Worm (Caenorhabditis elegans) whole organism, midembryonic: ENCODE results near the gene K09C4.4.

Experiments used
- T22C8.4 ChIP-seq: fragments of 200-800 bp; sonication (Bioruptor generic); IDR thresholded peaks from 2 replicates; pipeline ENCODE4 v1.3.6; 2022; ENCODE audit warnings: missing genetic modification characterization, missing compliant biosample characterization
- cog-1 ChIP-seq: sonication (generic microtip); optimal IDR thresholded peaks from 2 replicates; lab custom pipeline; 2016; ENCODE audit warnings: missing genetic modification characterization, missing compliant biosample characterization
- flt-1 ChIP-seq: fragments of 200-800 bp; sonication (Bioruptor generic); IDR thresholded peaks from 2 replicates; pipeline ENCODE4 v1.3.6; 2022; ENCODE audit warnings: missing genetic modification characterization, missing compliant biosample characterization
- klf-2 ChIP-seq: fragments of 200-800 bp; sonication (Bioruptor generic); conservative IDR thresholded peaks from 2 replicates; pipeline ENCODE4 v1.3.6; 2022; ENCODE audit warnings: missing genetic modification reagents, missing genetic modification characterization, missing compliant biosample characterization
- med-1 ChIP-seq: sonication (generic microtip); optimal IDR thresholded peaks from 2 replicates; lab custom pipeline; 2017; ENCODE audit warnings: missing genetic modification characterization, mild to moderate bottlenecking, missing compliant biosample characterization, antibody characterized with exemption, missing genetic modification reagents; ENCODE audit not compliant: insufficient read depth
- ref-1 ChIP-seq: fragments of 200-800 bp; sonication (Bioruptor generic); conservative IDR thresholded peaks from 2 replicates; pipeline ENCODE4 v1.3.6; 2022; ENCODE audit warnings: missing genetic modification reagents, missing genetic modification characterization, missing compliant biosample characterization
- tab-1 ChIP-seq: fragments of 200-800 bp; sonication (Bioruptor generic); IDR thresholded peaks from 2 replicates; pipeline ENCODE4 v1.3.6; 2022; ENCODE audit warnings: missing genetic modification characterization, missing compliant biosample characterization
- ztf-23 ChIP-seq: fragments of 200-800 bp; sonication (Bioruptor generic); IDR thresholded peaks from 2 replicates; pipeline ENCODE4 v1.3.6; 2022; ENCODE audit warnings: missing genetic modification reagents, missing genetic modification characterization, missing compliant biosample characterization
- ztf-29 ChIP-seq: fragments of 200-800 bp; sonication (Bioruptor generic); IDR thresholded peaks from 2 replicates; pipeline ENCODE4 v1.3.6; 2022; ENCODE audit warnings: missing genetic modification reagents, missing genetic modification characterization, missing compliant biosample characterization

K09C4.4 gene

ce11 chrX:3285448-3285847 lies 3.8 kb upstream of the K09C4.4 start:
- no peak for TF ChIP-seq klf-2 (GFP tag; lab: Robert Waterston, UW)
- TF ChIP-seq ztf-23, result no peak
- TF ChIP-seq ref-1 (GFP tag; lab: Robert Waterston, UW), result no peak
- no peak for TF ChIP-seq flt-1 (GFP tag; lab: Robert Waterston, UW)

ce11 chrX:3290147-3290546 lies 864 bp downstream of the K09C4.4 start:
- no peak for TF ChIP-seq ztf-29 (GFP tag; lab: Robert Waterston, UW)
- no peak for TF ChIP-seq T22C8.4 (GFP tag; lab: Robert Waterston, UW)
- TF ChIP-seq tab-1 (GFP tag; lab: Robert Waterston, UW), result no peak
- TF ChIP-seq med-1, result no peak
- TF ChIP-seq ztf-23, result no peak
- TF ChIP-seq flt-1 (GFP tag; lab: Robert Waterston, UW), result no peak
- TF ChIP-seq cog-1 (tag; lab: Kevin White, UChicago), result no peak
- TF ChIP-seq ref-1 (GFP tag; lab: Robert Waterston, UW), result no peak
- no peak for TF ChIP-seq klf-2 (GFP tag; lab: Robert Waterston, UW)

DNA sequence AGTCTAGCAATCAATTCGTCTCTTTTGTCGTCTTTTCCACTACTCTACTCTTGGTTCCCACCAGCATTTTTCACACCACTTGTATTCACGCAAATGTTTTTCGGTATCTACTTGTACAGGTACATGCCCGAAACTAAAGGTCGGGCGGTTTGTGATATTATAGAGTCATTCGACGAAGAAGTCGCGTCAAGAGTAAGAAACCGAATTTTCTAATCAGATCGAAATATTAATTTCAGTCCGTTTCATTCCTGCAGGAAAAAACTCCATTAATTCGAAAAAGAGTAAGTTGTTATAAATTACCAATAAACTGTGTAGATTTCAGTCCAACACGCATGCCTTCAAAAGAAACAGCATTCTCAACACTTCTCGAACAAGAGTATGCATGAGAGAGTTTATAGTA lies 2.7 kb downstream of the K09C4.4 start:
- TF ChIP-seq tab-1 (GFP tag; lab: Robert Waterston, UW), result no peak
- no peak for TF ChIP-seq med-1
- no peak for TF ChIP-seq ref-1 (GFP tag; lab: Robert Waterston, UW)
- TF ChIP-seq ztf-29 (GFP tag; lab: Robert Waterston, UW), result no peak
- no peak for TF ChIP-seq klf-2 (GFP tag; lab: Robert Waterston, UW)
- TF ChIP-seq ztf-23, result no peak
- no peak for TF ChIP-seq cog-1 (tag; lab: Kevin White, UChicago)

ce11 chrX:3296182-3296581 lies 6.9 kb downstream of the K09C4.4 start, which contains the start of gene K09C4.2:
K09C4.2 (plus strand) TSS chrX:3296482.
- no peak for TF ChIP-seq klf-2 (GFP tag; lab: Robert Waterston, UW)
- no peak for TF ChIP-seq T22C8.4 (GFP tag; lab: Robert Waterston, UW)
- TF ChIP-seq flt-1 (GFP tag; lab: Robert Waterston, UW), result no peak
- TF ChIP-seq cog-1 (tag; lab: Kevin White, UChicago), result no peak
- no peak for TF ChIP-seq ref-1 (GFP tag; lab: Robert Waterston, UW)
- TF ChIP-seq ztf-29 (GFP tag; lab: Robert Waterston, UW), result no peak
- no peak for TF ChIP-seq tab-1 (GFP tag; lab: Robert Waterston, UW)
- no peak for TF ChIP-seq med-1

DNA sequence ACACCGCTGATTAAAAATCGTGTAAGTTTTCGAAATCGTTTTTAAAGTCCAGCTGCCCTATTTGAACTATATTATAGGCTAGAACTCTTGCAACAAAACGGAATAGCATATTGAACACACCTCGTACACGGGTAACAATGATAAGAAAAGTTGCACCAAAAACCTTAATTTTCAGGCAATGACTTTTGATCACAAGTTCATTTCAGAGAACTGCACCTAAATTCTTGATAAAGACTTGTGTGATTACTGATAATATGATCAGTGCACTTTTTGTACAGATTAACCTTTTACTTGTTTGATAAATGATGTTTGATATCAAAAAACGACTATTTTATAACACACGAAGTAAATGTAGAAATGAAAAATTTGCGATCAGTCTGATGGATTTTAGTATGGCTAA lies 8.5 kb downstream of the K09C4.4 start:
- TF ChIP-seq T22C8.4 (GFP tag; lab: Robert Waterston, UW), result no peak
- no peak for TF ChIP-seq tab-1 (GFP tag; lab: Robert Waterston, UW)
- TF ChIP-seq med-1, result no peak
- TF ChIP-seq flt-1 (GFP tag; lab: Robert Waterston, UW), result no peak
- no peak for TF ChIP-seq cog-1 (tag; lab: Kevin White, UChicago)
- TF ChIP-seq klf-2 (GFP tag; lab: Robert Waterston, UW), result no peak
- no peak for TF ChIP-seq ref-1 (GFP tag; lab: Robert Waterston, UW)
- TF ChIP-seq ztf-29 (GFP tag; lab: Robert Waterston, UW), result no peak
- no peak for TF ChIP-seq ztf-23

ce11 chrX:3298582-3298981 lies 9.3 kb downstream of the K09C4.4 start, which contains the start of gene K09C4.1:
K09C4.1 (plus strand) TSS chrX:3298882.
- no peak for TF ChIP-seq flt-1 (GFP tag; lab: Robert Waterston, UW)
- no peak for TF ChIP-seq tab-1 (GFP tag; lab: Robert Waterston, UW)
- no peak for TF ChIP-seq T22C8.4 (GFP tag; lab: Robert Waterston, UW)
- no peak for TF ChIP-seq ztf-23
- TF ChIP-seq cog-1 (tag; lab: Kevin White, UChicago), result no peak
- TF ChIP-seq ztf-29 (GFP tag; lab: Robert Waterston, UW), result no peak
- no peak for TF ChIP-seq ref-1 (GFP tag; lab: Robert Waterston, UW)
- TF ChIP-seq klf-2 (GFP tag; lab: Robert Waterston, UW), result no peak
- TF ChIP-seq med-1, result no peak

DNA sequence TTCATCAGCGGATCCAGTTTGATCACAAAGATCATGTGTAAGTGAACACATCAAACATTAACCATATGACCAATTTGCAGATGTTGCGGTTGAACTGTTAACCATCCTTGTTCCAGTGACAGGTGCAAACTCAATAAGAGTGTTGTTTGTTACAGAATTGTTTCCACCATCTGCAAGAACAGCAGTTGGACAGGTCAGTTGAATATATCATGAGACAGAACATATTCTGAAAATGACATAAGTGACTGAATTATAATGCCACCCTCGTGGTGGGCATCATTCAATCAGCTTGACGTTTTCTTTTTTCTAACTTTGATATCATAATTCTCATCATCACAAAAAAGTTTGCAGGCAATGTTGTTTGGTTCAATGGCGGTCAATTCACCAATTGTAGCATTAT lies 11.3 kb downstream of the K09C4.4 start:
- TF ChIP-seq flt-1 (GFP tag; lab: Robert Waterston, UW) (no peak), tab-1 (GFP tag; lab: Robert Waterston, UW) (no peak), ref-1 (GFP tag; lab: Robert Waterston, UW) (no peak), cog-1 (tag; lab: Kevin White, UChicago) (no peak), T22C8.4 (GFP tag; lab: Robert Waterston, UW) (no peak)

ce11 chrX:3301770-3302169 lies 12.5 kb downstream of the K09C4.4 start, which contains the start of gene F11D5.5:
F11D5.5 (plus strand) TSS chrX:3302070.
- TF ChIP-seq T22C8.4 (GFP tag; lab: Robert Waterston, UW) (no peak), cog-1 (tag; lab: Kevin White, UChicago) (no peak), ztf-23 (no peak), klf-2 (GFP tag; lab: Robert Waterston, UW) (no peak), med-1 (no peak), flt-1 (GFP tag; lab: Robert Waterston, UW) (no peak), tab-1 (GFP tag; lab: Robert Waterston, UW) (no peak), ref-1 (GFP tag; lab: Robert Waterston, UW) (no peak), ztf-29 (GFP tag; lab: Robert Waterston, UW) (no peak)

ce11 chrX:3304068-3304467 lies 14.8 kb downstream of the K09C4.4 start, which contains the start of gene F11D5.7:
F11D5.7 (plus strand) TSS chrX:3304368.
- TF ChIP-seq flt-1 (GFP tag; lab: Robert Waterston, UW) (no peak), ztf-23 (no peak), T22C8.4 (GFP tag; lab: Robert Waterston, UW) (no peak), klf-2 (GFP tag; lab: Robert Waterston, UW) (no peak), ref-1 (GFP tag; lab: Robert Waterston, UW) (no peak), ztf-29 (GFP tag; lab: Robert Waterston, UW) (no peak), cog-1 (tag; lab: Kevin White, UChicago) (no peak), tab-1 (GFP tag; lab: Robert Waterston, UW) (no peak), med-1 (no peak)
